Worm (Caenorhabditis elegans) whole organism, L2 larva: ENCODE measurements around the gene fut-1.

Experiments
- aly-2 ChIP-seq: fragments of 150-350 bp; optimal IDR thresholded peaks from 2 replicates; lab custom pipeline; 2014; ENCODE audit warnings: missing biosample characterization, missing genetic modification characterization
- ceh-82 ChIP-seq: fragments of 150-350 bp; optimal IDR thresholded peaks from 2 replicates; lab custom pipeline; 2014; ENCODE audit warnings: missing biosample characterization, missing genetic modification characterization
- lin-11 ChIP-seq: fragments of 150-350 bp; sonication (generic microtip); optimal IDR thresholded peaks from 2 replicates; lab custom pipeline; 2014; ENCODE audit warnings: missing biosample characterization, missing genetic modification characterization, inconsistent platforms, mixed read lengths
- nhr-10 ChIP-seq: sonication (generic microtip); optimal IDR thresholded peaks from 2 replicates; lab custom pipeline; 2017; ENCODE audit warnings: missing biosample characterization, missing genetic modification characterization
- nhr-12 ChIP-seq: fragments of 150-350 bp; optimal IDR thresholded peaks from 2 replicates; lab custom pipeline; 2014; ENCODE audit warnings: missing biosample characterization, missing genetic modification characterization
- skn-1 ChIP-seq: sonication (generic microtip); optimal IDR thresholded peaks from 2 replicates; lab custom pipeline; 2017; ENCODE audit warnings: missing biosample characterization, missing genetic modification characterization
- unc-62 ChIP-seq: fragments of 150-350 bp; optimal IDR thresholded peaks from 2 replicates; lab custom pipeline; 2014; ENCODE audit warnings: missing biosample characterization, missing genetic modification reagents, missing genetic modification characterization
- zag-1 ChIP-seq: fragments of 150-350 bp; optimal IDR thresholded peaks from 2 replicates; lab custom pipeline; 2014; ENCODE audit warnings: missing biosample characterization, missing genetic modification characterization
- ztf-1 ChIP-seq: fragments of 200-800 bp; sonication (Bioruptor generic); conservative IDR thresholded peaks from 2 replicates; pipeline ENCODE4 v1.3.6; 2022; ENCODE audit warnings: missing genetic modification characterization, missing compliant biosample characterization

ce11 chrII:8704413-8704874 lies 54.9 kb downstream of the fut-1 start, which contains the start of gene prx-5:
- TF ChIP-seq lin-11 (tag; lab: Kevin White, UChicago) (no peak), ztf-1 (GFP tag; lab: Robert Waterston, UW) (no peak), aly-2 (tag; lab: Kevin White, UChicago) (no peak), unc-62 (no peak), nhr-10 (tag; lab: Kevin White, UChicago) (no peak), skn-1 (tag; lab: Kevin White, UChicago) (no peak), ceh-82 (tag; lab: Kevin White, UChicago) (no peak), zag-1 (no peak), nhr-12 (tag; lab: Kevin White, UChicago) (no peak)
